Worm (Caenorhabditis elegans) whole organism, L2 larva: ENCODE data around the gene srw-63.

Source experiments
- nhr-237 ChIP-seq: fragments of 150-350 bp; optimal IDR thresholded peaks from 2 replicates; lab custom pipeline; 2014; ENCODE audit warnings: missing biosample characterization, missing genetic modification characterization
- nhr-77 ChIP-seq: fragments of 150-350 bp; optimal IDR thresholded peaks from 2 replicates; lab custom pipeline; 2014; ENCODE audit warnings: missing biosample characterization, missing genetic modification characterization

DNA sequence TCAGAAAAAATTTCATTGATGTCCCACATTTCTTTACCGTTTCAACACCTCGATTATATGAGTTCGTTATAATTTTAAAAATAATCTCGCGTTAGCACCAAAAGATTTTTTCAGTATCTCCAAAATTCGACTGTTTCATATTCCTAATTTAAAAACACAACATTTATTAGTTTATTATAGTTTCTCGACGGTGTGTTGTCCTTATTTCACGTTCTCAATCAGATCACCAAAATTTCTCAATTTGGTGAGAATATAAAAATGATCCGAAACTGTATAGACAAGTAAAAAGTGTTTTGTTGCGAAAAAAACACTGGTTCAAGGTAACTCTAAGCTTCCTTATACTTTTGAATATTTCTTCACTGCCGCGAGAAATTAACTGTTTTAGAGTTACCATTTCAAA, 7.0 kb downstream of the srw-63 start:
- TF ChIP-seq nhr-77 (tag; lab: Kevin White, UChicago) (no peak), nhr-237 (tag; lab: Kevin White, UChicago) (no peak)
